Worm (Caenorhabditis elegans) whole organism, L2 larva: ENCODE results near the gene F17C11.26.

Experiments used
- C34F6.9 ChIP-seq: fragments of 150-350 bp; optimal IDR thresholded peaks from 2 replicates; lab custom pipeline; 2014; ENCODE audit warnings: missing biosample characterization, missing genetic modification characterization
- F13H6.1 ChIP-seq: sonication (generic microtip); optimal IDR thresholded peaks from 2 replicates; lab custom pipeline; 2016; ENCODE audit warnings: missing genetic modification characterization, missing compliant biosample characterization
- R02D3.7 ChIP-seq: fragments of 150-350 bp; optimal IDR thresholded peaks from 2 replicates; lab custom pipeline; 2014; ENCODE audit warnings: missing biosample characterization, missing genetic modification characterization
- Y55F3AM.14 ChIP-seq: fragments of 200-800 bp; sonication (Bioruptor generic); optimal IDR thresholded peaks from 2 replicates; lab custom pipeline; 2018; ENCODE audit warnings: mild to moderate bottlenecking, missing genetic modification characterization, missing compliant biosample characterization
- ZK546.5 ChIP-seq: sonication (generic microtip); optimal IDR thresholded peaks from 2 replicates; lab custom pipeline; 2017; ENCODE audit warnings: missing biosample characterization, missing genetic modification characterization
- alr-1 ChIP-seq: fragments of 150-350 bp; optimal IDR thresholded peaks from 2 replicates; lab custom pipeline; 2014; ENCODE audit warnings: missing biosample characterization, missing genetic modification characterization
- aly-2 ChIP-seq: fragments of 150-350 bp; optimal IDR thresholded peaks from 2 replicates; lab custom pipeline; 2014; ENCODE audit warnings: missing biosample characterization, missing genetic modification characterization
- ama-1 ChIP-seq: fragments of 150-350 bp; optimal IDR thresholded peaks from 2 replicates; lab custom pipeline; 2018; ENCODE audit warnings: inconsistent platforms
- blmp-1 ChIP-seq: sonication (generic microtip); optimal IDR thresholded peaks from 2 replicates; lab custom pipeline; 2017; ENCODE audit warnings: missing genetic modification characterization, mild to moderate bottlenecking, missing compliant biosample characterization, antibody characterized with exemption, moderate library complexity; ENCODE audit not compliant: insufficient read depth
- ceh-16 ChIP-seq: fragments of 150-350 bp; optimal IDR thresholded peaks from 2 replicates; lab custom pipeline; 2014; ENCODE audit warnings: missing biosample characterization, missing genetic modification characterization
- ceh-82 ChIP-seq: fragments of 150-350 bp; optimal IDR thresholded peaks from 2 replicates; lab custom pipeline; 2014; ENCODE audit warnings: missing biosample characterization, missing genetic modification characterization
- crh-2 ChIP-seq: sonication (generic microtip); optimal IDR thresholded peaks from 2 replicates; lab custom pipeline; 2017; ENCODE audit warnings: missing biosample characterization, missing genetic modification characterization
- dmd-4 ChIP-seq: sonication (generic microtip); optimal IDR thresholded peaks from 2 replicates; lab custom pipeline; 2017; ENCODE audit warnings: missing biosample characterization, missing genetic modification characterization
- egl-27 ChIP-seq: sonication (generic microtip); optimal IDR thresholded peaks from 3 replicates; lab custom pipeline; 2017; ENCODE audit warnings: missing biosample characterization, missing genetic modification reagents, missing genetic modification characterization
- elt-1 ChIP-seq: fragments of 150-350 bp; optimal IDR thresholded peaks from 2 replicates; lab custom pipeline; 2014; ENCODE audit warnings: missing biosample characterization, missing genetic modification characterization
- elt-3 ChIP-seq: sonication (generic microtip); optimal IDR thresholded peaks from 2 replicates; lab custom pipeline; 2017; ENCODE audit warnings: missing biosample characterization, missing genetic modification characterization
- gmeb-1 ChIP-seq: fragments of 150-350 bp; optimal IDR thresholded peaks from 2 replicates; lab custom pipeline; 2014; ENCODE audit warnings: missing biosample characterization, missing genetic modification characterization
- lin-11 ChIP-seq: fragments of 150-350 bp; sonication (generic microtip); optimal IDR thresholded peaks from 2 replicates; lab custom pipeline; 2014; ENCODE audit warnings: missing biosample characterization, missing genetic modification characterization, inconsistent platforms, mixed read lengths
- lin-13 ChIP-seq: fragments of 150-350 bp; optimal IDR thresholded peaks from 2 replicates; lab custom pipeline; 2014; ENCODE audit warnings: missing biosample characterization, missing genetic modification reagents, missing genetic modification characterization
- lin-39 ChIP-seq: fragments of 150-350 bp; optimal IDR thresholded peaks from 2 replicates; lab custom pipeline; 2014; ENCODE audit warnings: missing biosample characterization, missing genetic modification reagents, missing genetic modification characterization
- lsy-2 ChIP-seq, 2 experiments: fragments of 150-350 bp in 1 of 2; sonication (generic microtip) in 1 of 2; optimal IDR thresholded peaks; 2 replicates each; lab custom pipeline; 2014 to 2017; ENCODE audit warnings: missing biosample characterization in 2 of 2, missing genetic modification characterization in 2 of 2
- mab-5 ChIP-seq: fragments of 150-350 bp; optimal IDR thresholded peaks from 2 replicates; lab custom pipeline; 2014; ENCODE audit warnings: missing biosample characterization, missing genetic modification characterization
- mbf-1 ChIP-seq: sonication (generic microtip); optimal IDR thresholded peaks from 2 replicates; lab custom pipeline; 2017; ENCODE audit warnings: missing biosample characterization, missing genetic modification characterization
- mdl-1 ChIP-seq, 2 experiments: fragments of 150-350 bp in 1 of 2; sonication (generic microtip) in 1 of 2; optimal IDR thresholded peaks; 2 replicates each; lab custom pipeline; 2017; ENCODE audit warnings: missing biosample characterization in 2 of 2, missing genetic modification characterization in 2 of 2
- nhr-10 ChIP-seq: sonication (generic microtip); optimal IDR thresholded peaks from 2 replicates; lab custom pipeline; 2017; ENCODE audit warnings: missing biosample characterization, missing genetic modification characterization
- nhr-11 ChIP-seq: fragments of 150-350 bp; optimal IDR thresholded peaks from 2 replicates; lab custom pipeline; 2014; ENCODE audit warnings: missing biosample characterization, missing genetic modification characterization
- nhr-21 ChIP-seq: fragments of 150-350 bp; optimal IDR thresholded peaks from 2 replicates; lab custom pipeline; 2014; ENCODE audit warnings: missing biosample characterization, missing genetic modification characterization
- nhr-23 ChIP-seq: fragments of 150-350 bp; optimal IDR thresholded peaks from 2 replicates; lab custom pipeline; 2014; ENCODE audit warnings: missing biosample characterization, missing genetic modification reagents, missing genetic modification characterization
- nhr-237 ChIP-seq: fragments of 150-350 bp; optimal IDR thresholded peaks from 2 replicates; lab custom pipeline; 2014; ENCODE audit warnings: missing biosample characterization, missing genetic modification characterization
- nhr-25 ChIP-seq: fragments of 150-350 bp; sonication (generic microtip); optimal IDR thresholded peaks from 3 replicates; lab custom pipeline; 2014; ENCODE audit warnings: missing biosample characterization, missing genetic modification characterization
- nhr-6 ChIP-seq: fragments of 150-350 bp; optimal IDR thresholded peaks from 2 replicates; lab custom pipeline; 2014; ENCODE audit warnings: missing biosample characterization, missing genetic modification characterization
- nhr-77 ChIP-seq: fragments of 150-350 bp; optimal IDR thresholded peaks from 2 replicates; lab custom pipeline; 2014; ENCODE audit warnings: missing biosample characterization, missing genetic modification characterization
- peb-1 ChIP-seq: fragments of 150-350 bp; optimal IDR thresholded peaks from 2 replicates; lab custom pipeline; 2014; ENCODE audit warnings: missing biosample characterization, missing genetic modification characterization
- skn-1 ChIP-seq: sonication (generic microtip); optimal IDR thresholded peaks from 2 replicates; lab custom pipeline; 2017; ENCODE audit warnings: missing biosample characterization, missing genetic modification characterization
- sma-3 ChIP-seq: sonication (generic microtip); optimal IDR thresholded peaks from 2 replicates; lab custom pipeline; 2016; ENCODE audit warnings: missing genetic modification reagents, missing genetic modification characterization, missing compliant biosample characterization
- sma-9 ChIP-seq, 2 experiments: fragments of 150-350 bp in 1 of 2; sonication (generic microtip) in 1 of 2; optimal IDR thresholded peaks; 2 replicates each; lab custom pipeline; 2014 to 2016; ENCODE audit warnings: missing genetic modification characterization in 2 of 2, mild to moderate bottlenecking in 1 of 2, missing biosample characterization in 1 of 2, missing compliant biosample characterization in 1 of 2, missing genetic modification reagents in 1 of 2, moderate library complexity in 1 of 2
- snpc-4 ChIP-seq: fragments of 150-350 bp; optimal IDR thresholded peaks from 2 replicates; lab custom pipeline; 2014; ENCODE audit warnings: missing biosample characterization, missing genetic modification characterization
- unc-39 ChIP-seq: fragments of 150-350 bp; optimal IDR thresholded peaks from 2 replicates; lab custom pipeline; 2014; ENCODE audit warnings: missing biosample characterization, missing genetic modification characterization
- unc-55 ChIP-seq: fragments of 150-350 bp; sonication (generic microtip); optimal IDR thresholded peaks from 3 replicates; lab custom pipeline; 2014; ENCODE audit warnings: missing biosample characterization, missing genetic modification reagents, missing genetic modification characterization
- unc-62 ChIP-seq: fragments of 150-350 bp; optimal IDR thresholded peaks from 2 replicates; lab custom pipeline; 2014; ENCODE audit warnings: missing biosample characterization, missing genetic modification reagents, missing genetic modification characterization
- zag-1 ChIP-seq: fragments of 150-350 bp; optimal IDR thresholded peaks from 2 replicates; lab custom pipeline; 2014; ENCODE audit warnings: missing biosample characterization, missing genetic modification characterization
- ztf-1 ChIP-seq: fragments of 200-800 bp; sonication (Bioruptor generic); conservative IDR thresholded peaks from 2 replicates; pipeline ENCODE4 v1.3.6; 2022; ENCODE audit warnings: missing genetic modification characterization, missing compliant biosample characterization

F17C11.26 gene

DNA sequence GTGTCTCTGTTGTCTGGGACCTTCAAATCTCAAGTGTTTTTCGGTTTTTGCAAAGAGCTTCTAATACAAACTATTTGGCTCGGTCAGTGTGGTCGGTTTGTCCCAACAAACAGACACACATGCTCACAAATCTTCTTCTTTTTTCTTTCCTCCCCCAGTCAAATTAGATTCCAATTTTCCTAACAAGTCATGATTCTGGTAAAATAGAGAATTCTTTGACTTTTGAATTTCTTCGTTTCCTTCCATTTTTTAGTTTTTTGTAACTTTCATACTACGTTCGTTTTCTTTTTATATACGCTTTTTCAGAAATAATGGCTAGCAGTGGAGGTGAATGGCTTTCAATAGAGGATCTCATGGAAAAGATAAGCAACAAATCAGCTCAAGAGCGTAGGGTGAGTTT, 37.5 kb upstream of the F17C11.26 start, which contains the start of gene F32D8.15:
Gene F32D8.15 (plus strand): TSS at position 301 of the 400 bp plus-strand sequence.
- TF ChIP-seq peb-1 = no peak
- TF ChIP-seq aly-2 = no peak
- no peak for TF ChIP-seq alr-1 (tag; lab: Kevin White, UChicago)
- no peak for TF ChIP-seq blmp-1
- TF ChIP-seq nhr-11 (tag; lab: Kevin White, UChicago) = no peak
- no peak for TF ChIP-seq unc-62
- TF ChIP-seq snpc-4 (tag; lab: Kevin White, UChicago) = no peak
- TF ChIP-seq elt-1 = no peak
- TF ChIP-seq lin-11 = no peak
- no peak for TF ChIP-seq nhr-21 (tag; lab: Kevin White, UChicago)
- TF ChIP-seq crh-2 (tag; lab: Kevin White, UChicago) = no peak
- TF ChIP-seq ztf-1 (GFP tag; lab: Robert Waterston, UW) = no peak
- TF ChIP-seq sma-9 (GFP tag; optimal IDR thresholded peaks at IDR 0.05; lab: Kevin White, UChicago) = no peak
- no peak for TF ChIP-seq sma-9 (tag; optimal IDR thresholded peaks at IDR 0.05; lab: Kevin White, UChicago)
- no peak for TF ChIP-seq nhr-23
- no peak for TF ChIP-seq sma-3 (GFP tag; lab: Kevin White, UChicago)
- no peak for TF ChIP-seq skn-1
- TF ChIP-seq lsy-2 (tag; optimal IDR thresholded peaks at IDR 0.05; lab: Kevin White, UChicago) = no peak

DNA sequence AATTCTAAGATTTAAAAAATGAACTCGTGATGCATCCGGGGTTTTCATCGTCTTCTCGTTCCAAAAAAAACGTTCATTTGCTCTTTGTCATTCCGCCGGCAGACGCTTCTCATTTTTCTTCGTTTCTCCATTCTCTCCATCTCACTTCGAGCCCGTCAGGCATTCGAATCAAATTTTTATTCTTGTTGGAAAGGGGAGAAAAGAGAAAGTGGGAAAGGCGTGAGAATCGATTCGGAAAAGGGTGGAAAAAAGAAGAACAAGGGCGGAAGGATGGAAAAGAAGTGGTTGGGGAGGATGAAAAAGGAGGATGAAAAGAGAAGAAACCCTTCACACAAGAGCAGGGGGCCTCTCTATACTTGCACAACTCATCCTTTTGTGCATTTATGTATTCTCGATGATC, 36.5 kb upstream of the F17C11.26 start:
- TF ChIP-seq mbf-1 (tag; lab: Kevin White, UChicago) (no peak), unc-62 (no peak), nhr-25 (tag; lab: Kevin White, UChicago) (no peak), sma-9 (GFP tag; optimal IDR thresholded peaks at IDR 0.05; lab: Kevin White, UChicago) (no peak), sma-9 (tag; optimal IDR thresholded peaks at IDR 0.05; lab: Kevin White, UChicago) (no peak), lin-13 (GFP tag; lab: Kevin White, UChicago) (no peak), elt-3 (tag; lab: Kevin White, UChicago) (no peak), C34F6.9 (tag; lab: Kevin White, UChicago) (peak; percentile 33), unc-55 (GFP tag; lab: Kevin White, UChicago) (peak; percentile 40), crh-2 (tag; lab: Kevin White, UChicago) (peak; percentile 31), F13H6.1 (no peak), ceh-16 (tag; lab: Kevin White, UChicago) (no peak), mab-5 (no peak), dmd-4 (tag; lab: Kevin White, UChicago) (no peak), nhr-6 (tag; lab: Kevin White, UChicago) (no peak), zag-1 (tag; lab: Kevin White, UChicago) (peak; percentile 41), nhr-77 (no peak), Y55F3AM.14 (GFP tag; lab: Kevin White, UChicago) (peak; percentile 18), peb-1 (no peak), lsy-2 (tag; optimal IDR thresholded peaks at IDR 0.05; lab: Kevin White, UChicago) (peak in 1 of 2 experiments; percentile 31), blmp-1 (no peak), alr-1 (tag; lab: Kevin White, UChicago) (no peak), nhr-10 (tag; lab: Kevin White, UChicago) (no peak), ceh-82 (tag; lab: Kevin White, UChicago) (no peak), egl-27 (tag; lab: Kevin White, UChicago) (no peak), nhr-237 (no peak), lin-39 (no peak), nhr-11 (tag; lab: Kevin White, UChicago) (no peak), gmeb-1 (tag; lab: Kevin White, UChicago) (no peak)

DNA sequence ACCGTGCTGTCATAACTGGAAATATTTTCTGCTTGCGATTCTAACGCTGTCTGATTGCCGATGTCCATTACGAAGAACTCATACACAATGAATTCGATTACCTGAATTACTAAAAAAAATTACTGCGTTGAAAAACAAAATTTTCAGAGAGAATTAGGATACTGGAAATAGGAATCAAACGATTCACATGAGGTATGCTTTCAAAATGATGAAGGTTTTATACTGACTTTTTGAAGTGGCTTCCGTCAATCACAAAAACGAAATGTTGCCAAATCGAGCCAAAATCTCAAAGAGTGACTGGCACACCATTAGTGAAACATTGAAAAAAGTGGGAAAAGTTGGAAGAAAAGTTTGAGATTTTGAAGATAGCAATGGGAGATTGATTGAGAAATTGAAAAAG, 32.2 kb upstream of the F17C11.26 start, which contains the start of gene zzz-1:
Gene zzz-1 (minus strand): TSS at position 101 of the 400 bp plus-strand sequence.
- TF ChIP-seq nhr-11 (tag; lab: Kevin White, UChicago) (no peak), mbf-1 (tag; lab: Kevin White, UChicago) (no peak), F13H6.1 (no peak), unc-62 (no peak), peb-1 (no peak), ama-1 (lab: Kevin White, UChicago) (no peak), mdl-1 (tag; optimal IDR thresholded peaks at IDR 0.05; lab: Kevin White, UChicago) (no peak), nhr-25 (tag; lab: Kevin White, UChicago) (no peak), R02D3.7 (tag; lab: Kevin White, UChicago) (no peak), nhr-21 (tag; lab: Kevin White, UChicago) (no peak), Y55F3AM.14 (GFP tag; lab: Kevin White, UChicago) (no peak), aly-2 (no peak), ZK546.5 (no peak), lin-13 (GFP tag; lab: Kevin White, UChicago) (no peak), lin-39 (no peak), elt-1 (no peak), unc-39 (tag; lab: Kevin White, UChicago) (no peak)
